Fruit fly (Drosophila melanogaster) whole organism, embryonic: ENCODE measurements around the gene Ekar.
A peak's percentile ranks its signal among the peaks of the same experiment; 100 is the strongest.

Experiments
- Blimp-1 ChIP-seq: fragments of 200-800 bp; sonication (Bioruptor generic); optimal IDR thresholded peaks from 3 replicates; lab custom pipeline; 2018; ENCODE audit warnings: missing biosample characterization, missing genetic modification characterization, mild to moderate bottlenecking, moderate library complexity, missing genetic modification reagents
- CG11723 ChIP-seq: fragments of 200-800 bp; sonication (Bioruptor generic); optimal IDR thresholded peaks from 2 replicates; lab custom pipeline; 2017; ENCODE audit warnings: missing biosample characterization, mild to moderate bottlenecking, missing genetic modification characterization
- CG15479 ChIP-seq: fragments of 200-800 bp; sonication (Bioruptor generic); optimal IDR thresholded peaks from 3 replicates; lab custom pipeline; 2019; ENCODE audit warnings: missing biosample characterization, mild to moderate bottlenecking, missing genetic modification characterization, moderate library complexity
- ac ChIP-seq: fragments of 200-800 bp; sonication (Bioruptor generic); optimal IDR thresholded peaks from 3 replicates; lab custom pipeline; 2017; ENCODE audit warnings: missing biosample characterization, mild to moderate bottlenecking, missing genetic modification characterization
- dm ChIP-seq: fragments of 200-800 bp; sonication (Bioruptor generic); optimal IDR thresholded peaks from 3 replicates; lab custom pipeline; 2016; ENCODE audit warnings: missing biosample characterization, missing genetic modification characterization
- onecut ChIP-seq: fragments of 200-800 bp; sonication (Bioruptor generic); IDR thresholded peaks from 2 replicates; pipeline ENCODE4 v1.3.6; 2022; ENCODE audit warnings: missing biosample characterization, missing genetic modification characterization

The Ekar gene

dm6 chr4:588514-588913, 57.8 kb downstream of the Ekar start:
- TF ChIP-seq CG11723 (GFP tag; lab: Kevin White, UChicago) (peak; percentile 43), ac (no peak), CG15479 (GFP tag; lab: Kevin White, UChicago) (peak; percentile 32), dm (GFP tag; lab: Kevin White, UChicago) (no peak), Blimp-1 (peak; percentile 90), onecut (GFP tag; lab: Robert Waterston, UW) (peak; percentile 39; the same call in 1 of the 2 replicates)
